Worm (Caenorhabditis elegans) whole organism, young adult: ENCODE data around the gene med-1.

Source experiments
- B0019.2 ChIP-seq: fragments of 200-800 bp; sonication (Bioruptor generic); conservative IDR thresholded peaks from 2 replicates; pipeline ENCODE4 v1.3.6; 2022; ENCODE audit warnings: missing genetic modification reagents, missing genetic modification characterization, missing compliant biosample characterization
- B0261.1 ChIP-seq: sonication (generic microtip); optimal IDR thresholded peaks from 2 replicates; lab custom pipeline; 2016; ENCODE audit warnings: mild to moderate bottlenecking, missing genetic modification characterization, moderate library complexity, missing compliant biosample characterization
- D2030.7 ChIP-seq: fragments of 200-800 bp; sonication (Bioruptor generic); IDR thresholded peaks from 2 replicates; pipeline ENCODE4 v1.3.6; 2022; ENCODE audit warnings: missing genetic modification reagents, missing genetic modification characterization, missing compliant biosample characterization
- F49E8.2 ChIP-seq: sonication (generic microtip); optimal IDR thresholded peaks from 3 replicates; lab custom pipeline; 2017; ENCODE audit warnings: missing genetic modification characterization, mild to moderate bottlenecking, missing compliant biosample characterization, antibody characterized with exemption, moderate library complexity; ENCODE audit not compliant: insufficient read depth
- F52B5.7 ChIP-seq: sonication (generic microtip); optimal IDR thresholded peaks from 2 replicates; lab custom pipeline; 2016; ENCODE audit warnings: mild to moderate bottlenecking, missing genetic modification characterization, missing compliant biosample characterization
- F57C9.4 ChIP-seq: sonication (generic microtip); optimal IDR thresholded peaks from 2 replicates; lab custom pipeline; 2017; ENCODE audit warnings: mild to moderate bottlenecking, missing genetic modification characterization, missing compliant biosample characterization
- K11D2.4 ChIP-seq: fragments of 200-800 bp; sonication (Bioruptor generic); IDR thresholded peaks from 2 replicates; pipeline ENCODE4 v1.3.6; 2022; ENCODE audit warnings: missing genetic modification reagents, missing genetic modification characterization, missing compliant biosample characterization
- aptf-2 ChIP-seq: fragments of 200-800 bp; sonication (Bioruptor generic); conservative IDR thresholded peaks from 2 replicates; pipeline ENCODE4 v1.3.6; 2022; ENCODE audit warnings: missing genetic modification reagents, missing genetic modification characterization, missing compliant biosample characterization
- attf-5 ChIP-seq: fragments of 200-800 bp; sonication (Bioruptor generic); optimal IDR thresholded peaks from 2 replicates; lab custom pipeline; 2018; ENCODE audit warnings: mild to moderate bottlenecking, missing genetic modification characterization, missing compliant biosample characterization
- bed-1 ChIP-seq: fragments of 200-800 bp; sonication (Bioruptor generic); IDR thresholded peaks from 2 replicates; pipeline ENCODE4 v1.3.6; 2022; ENCODE audit warnings: missing genetic modification reagents, missing genetic modification characterization, missing compliant biosample characterization
- cebp-1 ChIP-seq, 2 experiments: fragments of 200-800 bp in 1 of 2; sonication (Bioruptor generic) in 1 of 2; sonication (generic microtip) in 1 of 2; IDR thresholded peaks in 1 of 2; optimal IDR thresholded peaks in 1 of 2; 2 replicates each; pipeline versions ENCODE4 v1.3.6 to Lab custom; 2017 to 2022; ENCODE audit warnings: missing compliant biosample characterization in 2 of 2, missing genetic modification characterization in 2 of 2, mild to moderate bottlenecking in 1 of 2, missing genetic modification reagents in 1 of 2, moderate library complexity in 1 of 2
- die-1 ChIP-seq: sonication (generic microtip); optimal IDR thresholded peaks from 2 replicates; lab custom pipeline; 2016; ENCODE audit warnings: missing genotype, mild to moderate bottlenecking, missing genetic modification characterization, missing compliant biosample characterization
- dox-1 ChIP-seq: fragments of 200-800 bp; sonication (Bioruptor generic); IDR thresholded peaks from 2 replicates; pipeline ENCODE4 v1.3.6; 2022; ENCODE audit warnings: missing genetic modification reagents, missing genetic modification characterization, missing compliant biosample characterization
- ekl-4 ChIP-seq: fragments of 200-800 bp; sonication (Bioruptor generic); IDR thresholded peaks from 2 replicates; pipeline ENCODE4 v1.3.6; 2022; ENCODE audit warnings: missing genetic modification reagents, missing genetic modification characterization, missing compliant biosample characterization
- hlh-26 ChIP-seq: fragments of 200-800 bp; sonication (Bioruptor generic); conservative IDR thresholded peaks from 2 replicates; pipeline ENCODE4 v1.3.6; 2022; ENCODE audit warnings: missing genetic modification reagents, missing genetic modification characterization, missing compliant biosample characterization
- hsf-1 ChIP-seq: fragments of 200-800 bp; sonication (Bioruptor generic); IDR thresholded peaks from 2 replicates; pipeline ENCODE4 v1.3.6; 2022; ENCODE audit warnings: missing genetic modification reagents, missing genetic modification characterization, missing compliant biosample characterization
- let-526 ChIP-seq: fragments of 200-800 bp; sonication (Bioruptor generic); IDR thresholded peaks from 2 replicates; pipeline ENCODE4 v1.3.6; 2022; ENCODE audit warnings: missing genetic modification reagents, missing genetic modification characterization, missing compliant biosample characterization
- let-607 ChIP-seq, 2 experiments: fragments of 200-800 bp in 1 of 2; sonication (Bioruptor generic) in 1 of 2; sonication (generic microtip) in 1 of 2; optimal IDR thresholded peaks; 2 replicates each; lab custom pipeline; 2016 to 2018; ENCODE audit warnings: mild to moderate bottlenecking in 2 of 2, missing compliant biosample characterization in 2 of 2, missing genetic modification characterization in 2 of 2, moderate library complexity in 2 of 2, missing genotype in 1 of 2
- lin-40 ChIP-seq: sonication (generic microtip); optimal IDR thresholded peaks from 2 replicates; lab custom pipeline; 2016; ENCODE audit warnings: missing genetic modification characterization, mild to moderate bottlenecking, missing compliant biosample characterization, missing genotype, missing genetic modification reagents
- lsl-1 ChIP-seq: fragments of 200-800 bp; sonication (Bioruptor generic); optimal IDR thresholded peaks from 2 replicates; lab custom pipeline; 2018; ENCODE audit warnings: mild to moderate bottlenecking, missing genetic modification characterization, moderate library complexity, missing compliant biosample characterization
- madf-3 ChIP-seq: fragments of 200-800 bp; sonication (Bioruptor generic); IDR thresholded peaks from 2 replicates; pipeline ENCODE4 v1.3.6; 2022; ENCODE audit warnings: missing genetic modification reagents, missing genetic modification characterization, missing compliant biosample characterization
- madf-8 ChIP-seq: fragments of 200-800 bp; sonication (Bioruptor generic); conservative IDR thresholded peaks from 2 replicates; pipeline ENCODE4 v1.3.6; 2022; ENCODE audit warnings: missing genetic modification reagents, missing genetic modification characterization, missing compliant biosample characterization
- mcd-1 ChIP-seq: fragments of 200-800 bp; sonication (Bioruptor generic); IDR thresholded peaks from 2 replicates; pipeline ENCODE4 v1.3.6; 2022; ENCODE audit warnings: missing genetic modification reagents, missing genetic modification characterization, missing compliant biosample characterization
- mel-28 ChIP-seq: sonication (generic microtip); optimal IDR thresholded peaks from 2 replicates; lab custom pipeline; 2016; ENCODE audit warnings: borderline replicate concordance, mild to moderate bottlenecking, missing genetic modification characterization, missing compliant biosample characterization
- nfya-1 ChIP-seq: sonication (generic microtip); optimal IDR thresholded peaks from 2 replicates; lab custom pipeline; 2017; ENCODE audit warnings: antibody characterized with exemption, missing compliant biosample characterization, missing genetic modification characterization, borderline replicate concordance; ENCODE audit not compliant: insufficient read depth
- nfya-2 ChIP-seq: fragments of 200-800 bp; sonication (Bioruptor generic); IDR thresholded peaks from 2 replicates; pipeline ENCODE4 v1.3.6; 2022; ENCODE audit warnings: missing genetic modification reagents, missing genetic modification characterization, missing compliant biosample characterization
- nhr-179 ChIP-seq: sonication (generic microtip); optimal IDR thresholded peaks from 2 replicates; lab custom pipeline; 2016; ENCODE audit warnings: mild to moderate bottlenecking, missing genetic modification characterization, missing compliant biosample characterization
- nhr-80 ChIP-seq: sonication (generic microtip); optimal IDR thresholded peaks from 2 replicates; lab custom pipeline; 2016; ENCODE audit warnings: missing genetic modification characterization, missing compliant biosample characterization
- nhr-90 ChIP-seq: sonication (generic microtip); optimal IDR thresholded peaks from 2 replicates; lab custom pipeline; 2016; ENCODE audit warnings: missing genotype, mild to moderate bottlenecking, missing genetic modification characterization, missing compliant biosample characterization
- pha-4 ChIP-seq: fragments of 150-350 bp; sonication (generic microtip); optimal IDR thresholded peaks from 2 replicates; lab custom pipeline; 2014; ENCODE audit warnings: missing biosample characterization, missing genetic modification reagents, missing genetic modification characterization
- sdz-38 ChIP-seq: sonication (generic microtip); optimal IDR thresholded peaks from 2 replicates; lab custom pipeline; 2016; ENCODE audit warnings: missing genotype, missing genetic modification characterization, missing compliant biosample characterization
- sea-2 ChIP-seq: fragments of 200-800 bp; sonication (Bioruptor generic); IDR thresholded peaks from 2 replicates; pipeline ENCODE4 v1.3.6; 2022; ENCODE audit warnings: missing genetic modification characterization, missing compliant biosample characterization
- snpc-3.4 ChIP-seq: sonication (generic microtip); optimal IDR thresholded peaks from 2 replicates; lab custom pipeline; 2017; ENCODE audit warnings: missing genetic modification characterization, mild to moderate bottlenecking, missing compliant biosample characterization, antibody characterized with exemption, moderate library complexity, missing genotype, missing genetic modification reagents
- somi-1 ChIP-seq: fragments of 200-800 bp; sonication (Bioruptor generic); optimal IDR thresholded peaks from 2 replicates; lab custom pipeline; 2018; ENCODE audit warnings: mild to moderate bottlenecking, missing genetic modification characterization, missing compliant biosample characterization
- tbp1 ChIP-seq: fragments of 200-800 bp; sonication (Bioruptor generic); optimal IDR thresholded peaks from 2 replicates; lab custom pipeline; 2018; ENCODE audit warnings: mild to moderate bottlenecking, missing genetic modification characterization, missing compliant biosample characterization
- tbx-9 ChIP-seq: sonication (generic microtip); optimal IDR thresholded peaks from 2 replicates; lab custom pipeline; 2016; ENCODE audit warnings: borderline replicate concordance, missing genetic modification characterization, inconsistent platforms, missing compliant biosample characterization
- zim-3 ChIP-seq: sonication (generic microtip); optimal IDR thresholded peaks from 2 replicates; lab custom pipeline; 2017; ENCODE audit warnings: mild to moderate bottlenecking, missing genetic modification characterization, moderate library complexity, missing compliant biosample characterization
- ztf-22 ChIP-seq: fragments of 200-800 bp; sonication (Bioruptor generic); optimal IDR thresholded peaks from 2 replicates; lab custom pipeline; 2018; ENCODE audit warnings: mild to moderate bottlenecking, missing genetic modification characterization, moderate library complexity, missing compliant biosample characterization
- ztf-26 ChIP-seq: sonication (generic microtip); optimal IDR thresholded peaks from 2 replicates; lab custom pipeline; 2017; ENCODE audit warnings: missing genetic modification characterization, missing compliant biosample characterization
- ztf-28 ChIP-seq: fragments of 200-800 bp; sonication (Bioruptor generic); IDR thresholded peaks from 2 replicates; pipeline ENCODE4 v1.3.6; 2022; ENCODE audit warnings: missing genetic modification reagents, missing genetic modification characterization, missing compliant biosample characterization
- ztf-3 ChIP-seq: fragments of 200-800 bp; sonication (Bioruptor generic); optimal IDR thresholded peaks from 2 replicates; lab custom pipeline; 2018; ENCODE audit warnings: mild to moderate bottlenecking, missing genetic modification characterization, missing compliant biosample characterization

The med-1 gene

DNA sequence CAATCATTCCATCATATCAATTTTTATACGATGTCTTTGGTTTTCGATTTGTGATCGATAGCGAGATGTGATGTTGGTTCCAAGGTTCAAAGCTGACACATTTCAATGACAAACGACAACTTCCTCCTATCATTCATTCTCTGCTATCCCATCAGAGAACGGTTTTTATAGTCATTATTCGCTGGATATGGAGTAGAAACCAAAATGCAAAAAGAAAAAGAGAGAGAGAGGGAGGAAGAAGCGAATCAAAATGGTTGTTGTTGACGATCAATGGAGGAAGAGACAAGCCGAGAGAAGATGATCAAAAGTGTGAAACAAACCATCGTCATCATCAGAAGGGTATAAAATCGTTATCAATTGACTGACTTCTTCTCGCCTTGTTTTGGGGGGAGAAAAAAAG, 5.0 kb upstream of the med-1 start, which contains the start of gene T24D3.2:
Gene T24D3.2 (plus strand): TSS at position 304 of the 400 bp plus-strand sequence.
- TF ChIP-seq lin-40 (tag; lab: Kevin White, UChicago) (peak; percentile 79), D2030.7 (no peak), ekl-4 (GFP tag; lab: Robert Waterston, UW) (no peak), K11D2.4 (GFP tag; lab: Robert Waterston, UW) (0 out of 2 replicates have a peak, but pooled peaks have one; percentile 40), ztf-26 (tag; lab: Kevin White, UChicago) (peak; percentile 63), snpc-3.4 (tag; lab: Kevin White, UChicago) (no peak), let-607 (tag; optimal IDR thresholded peaks at IDR 0.05; lab: Kevin White, UChicago) (no peak), somi-1 (GFP tag; lab: Kevin White, UChicago) (peak; percentile 69), die-1 (tag; lab: Kevin White, UChicago) (peak; percentile 42)

DNA sequence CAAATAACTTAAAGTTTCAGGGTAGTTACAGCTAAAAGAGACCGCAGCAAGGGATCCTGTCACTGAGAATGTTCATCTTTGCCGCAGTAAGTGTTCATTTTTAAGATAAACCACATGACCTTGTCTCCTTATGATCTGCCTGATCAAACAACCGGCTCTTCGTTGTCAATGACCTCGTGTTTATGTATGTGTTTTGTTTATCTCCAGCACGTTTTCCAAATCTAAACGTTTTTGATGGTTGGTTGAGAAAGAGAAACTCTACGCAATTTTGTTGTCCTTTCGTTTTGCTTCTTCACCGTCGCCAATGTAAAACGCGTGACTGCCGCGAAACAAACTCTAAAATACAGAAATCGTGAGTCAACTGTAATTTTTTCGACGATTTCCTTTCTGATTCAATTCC, 3.7 kb downstream of the med-1 start, which contains the start of gene tsct-1:
Gene tsct-1 (plus strand): TSS at position 12 of the 400 bp plus-strand sequence.
- no peak for TF ChIP-seq nhr-90 (tag; lab: Kevin White, UChicago)
- TF ChIP-seq dox-1 (GFP tag; lab: Robert Waterston, UW) = no peak
- no peak for TF ChIP-seq ztf-3 (GFP tag; lab: Kevin White, UChicago)
- no peak for TF ChIP-seq zim-3 (tag; lab: Kevin White, UChicago)
- TF ChIP-seq hsf-1 (GFP tag; lab: Robert Waterston, UW) = no peak
- no peak for TF ChIP-seq nfya-1 (tag; lab: Kevin White, UChicago)

DNA sequence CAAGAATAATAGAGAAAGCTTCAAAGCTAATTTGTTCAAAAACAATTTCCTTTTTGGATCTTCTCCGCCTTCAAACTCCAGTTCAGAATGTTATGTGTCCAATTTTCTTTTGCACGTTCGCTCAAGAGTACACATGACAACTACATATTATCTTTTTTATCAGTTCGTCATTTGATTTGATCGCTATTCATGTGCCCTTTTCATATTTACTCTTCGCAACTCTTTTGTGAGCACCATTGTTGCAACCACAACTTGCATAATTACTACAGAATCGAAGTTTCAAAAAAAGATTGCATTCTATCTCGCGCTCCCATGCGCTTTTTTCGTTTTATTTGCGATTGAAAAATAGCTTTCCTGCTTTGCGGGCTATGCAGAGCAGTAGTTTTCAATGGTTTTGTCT, 4.8 kb downstream of the med-1 start:
- TF ChIP-seq ztf-22 (GFP tag; lab: Kevin White, UChicago) = no peak
- no peak for TF ChIP-seq madf-8 (GFP tag; lab: Robert Waterston, UW)
- TF ChIP-seq aptf-2 (GFP tag; lab: Robert Waterston, UW) = no peak
- TF ChIP-seq nhr-80 (tag; lab: Kevin White, UChicago) = peak; percentile 53
- TF ChIP-seq F52B5.7 (tag; lab: Kevin White, UChicago) = no peak
- TF ChIP-seq lsl-1 = no peak
- TF ChIP-seq lin-40 (tag; lab: Kevin White, UChicago) = no peak
- TF ChIP-seq cebp-1 (GFP tag; IDR thresholded peaks at IDR 0.05; lab: Robert Waterston, UW) = no peak
- peak; percentile 17 for TF ChIP-seq cebp-1 (tag; optimal IDR thresholded peaks at IDR 0.05; lab: Kevin White, UChicago)
- TF ChIP-seq sea-2 (GFP tag; lab: Robert Waterston, UW) = no peak
- no peak for TF ChIP-seq madf-3 (GFP tag; lab: Robert Waterston, UW)

DNA sequence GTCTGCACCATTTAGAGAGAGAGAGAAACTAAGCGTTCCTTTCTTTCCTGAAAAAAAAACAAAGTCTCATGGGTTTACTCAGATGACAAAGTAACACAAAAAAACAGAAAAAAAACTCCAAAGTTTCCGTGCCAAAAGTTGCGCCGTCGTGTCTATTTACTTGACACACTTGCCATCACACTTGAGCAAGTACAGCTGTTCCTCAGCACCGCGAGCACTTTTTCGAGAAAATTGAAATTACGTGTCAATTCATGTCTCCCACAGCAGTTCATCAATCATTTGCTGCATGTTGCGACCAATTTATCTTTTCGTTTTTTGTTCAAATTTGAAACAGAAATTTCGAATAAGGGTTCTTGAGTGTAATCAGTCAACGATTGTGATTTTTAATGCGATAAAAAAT, 6.1 kb downstream of the med-1 start:
- TF ChIP-seq ztf-28 = no peak
- peak; percentile 17 for TF ChIP-seq pha-4

DNA sequence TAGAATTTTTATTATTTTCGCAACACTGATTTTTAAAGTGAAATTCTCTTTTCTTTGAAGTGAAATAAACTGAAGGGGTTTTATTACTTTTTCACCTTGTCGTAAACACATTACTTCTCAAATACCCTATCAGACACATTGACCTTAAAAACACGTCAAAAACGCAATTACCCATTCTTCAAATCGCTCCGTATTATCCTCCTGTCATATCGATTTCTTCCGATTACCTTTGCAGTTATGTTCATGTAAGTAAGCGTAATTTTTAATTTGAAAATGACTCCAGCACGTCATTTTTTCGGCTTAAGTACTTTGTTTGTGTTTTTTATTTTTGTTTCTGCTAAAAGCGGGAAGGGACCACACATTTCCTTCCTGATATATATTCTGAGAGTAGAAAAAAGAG, 7.9 kb downstream of the med-1 start:
- TF ChIP-seq bed-1 (GFP tag; lab: Robert Waterston, UW) = no peak
- no peak for TF ChIP-seq B0261.1 (tag; lab: Kevin White, UChicago)
- no peak for TF ChIP-seq tbp1 (GFP tag; lab: Kevin White, UChicago)
- TF ChIP-seq B0019.2 = no peak
- no peak for TF ChIP-seq hlh-26 (GFP tag; lab: Robert Waterston, UW)
- TF ChIP-seq F49E8.2 (tag; lab: Kevin White, UChicago) = no peak
- TF ChIP-seq mcd-1 = no peak
- no peak for TF ChIP-seq attf-5
- TF ChIP-seq tbx-9 (tag; lab: Kevin White, UChicago) = no peak
- TF ChIP-seq F52B5.7 (tag; lab: Kevin White, UChicago) = no peak
- TF ChIP-seq nfya-1 (tag; lab: Kevin White, UChicago) = no peak
- no peak for TF ChIP-seq sdz-38 (tag; lab: Kevin White, UChicago)
- TF ChIP-seq let-526 (GFP tag; lab: Robert Waterston, UW) = no peak
- TF ChIP-seq nfya-2 (GFP tag; lab: Robert Waterston, UW) = no peak
- no peak for TF ChIP-seq nhr-179 (tag; lab: Kevin White, UChicago)
- no peak for TF ChIP-seq F57C9.4 (tag; lab: Kevin White, UChicago)
- no peak for TF ChIP-seq mel-28
